Fruit fly (Drosophila melanogaster): ENCODE results near the gene CG6527.
A peak's percentile ranks its signal among the peaks of the same experiment; 100 is the strongest.

DNA sequence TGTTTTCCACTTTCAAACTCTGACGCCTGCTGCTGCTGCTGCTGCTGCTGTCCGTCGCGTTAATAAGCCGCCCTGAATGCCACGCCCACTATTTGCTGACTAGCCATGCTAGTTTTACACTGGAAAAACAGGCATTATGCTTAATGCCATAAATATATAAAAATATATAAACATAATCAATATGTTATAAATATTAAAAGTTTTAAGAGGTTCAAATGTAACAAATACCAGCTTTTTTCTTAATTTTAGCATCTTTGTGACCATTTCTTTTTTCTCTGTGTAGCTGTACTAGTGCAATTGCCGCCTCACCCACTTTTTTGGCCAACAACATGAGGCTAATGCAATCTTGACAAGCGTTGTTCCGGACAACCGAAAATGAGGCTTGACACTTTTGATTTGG, 44.1 kb downstream of the CG6527 start:
- TF ChIP-seq Pif1B (GFP tag; optimal IDR thresholded peaks at IDR 0.05): no peak
- TF ChIP-seq rn (GFP tag; IDR thresholded peaks at IDR 0.05): no peak
- TF ChIP-seq D1 (tag; optimal IDR thresholded peaks at IDR 0.05): no peak
- TF ChIP-seq Ets98B (GFP tag; IDR thresholded peaks at IDR 0.05): no peak
- TF ChIP-seq CG4496 (GFP tag; IDR thresholded peaks at IDR 0.05): no peak
- TF ChIP-seq CG8159 (tag; optimal IDR thresholded peaks at IDR 0.05): peak; percentile 15
- no peak for TF ChIP-seq CG13204 (GFP tag; optimal IDR thresholded peaks at IDR 0.05)
- TF ChIP-seq CG32121 (GFP tag; IDR thresholded peaks at IDR 0.05): no peak
- no peak for TF ChIP-seq CG10348 (GFP tag; IDR thresholded peaks at IDR 0.05)
- no peak for TF ChIP-seq CG17806 (tag; optimal IDR thresholded peaks at IDR 0.05)
- no peak for TF ChIP-seq EcR (GFP tag; optimal IDR thresholded peaks at IDR 0.05)
- TF ChIP-seq Snoo (tag; optimal IDR thresholded peaks at IDR 0.05): no peak
